Fruit fly (Drosophila melanogaster) whole organism: ENCODE data around the gene CG17197.

Experiments used
- CG8478 ChIP-seq: fragments of >200 bp; optimal IDR thresholded peaks from 2 replicates; lab custom pipeline; 2018; ENCODE audit warnings: inconsistent platforms
- Dll ChIP-seq: fragments of >200 bp; optimal IDR thresholded peaks from 2 replicates; lab custom pipeline; 2017
- pan ChIP-seq: fragments of >200 bp; optimal IDR thresholded peaks from 2 replicates; lab custom pipeline; 2017
- usp ChIP-seq: fragments of >200 bp; optimal IDR thresholded peaks from 2 replicates; lab custom pipeline; 2017; ENCODE audit warnings: missing biosample characterization, missing genetic modification characterization, mixed read lengths

- TF ChIP-seq pan (lab: Kevin White, UChicago) (no peak), usp (no peak), Dll (no peak), CG8478 (no peak)
Measured at dm6 chr3R:25755864-25756507, 19.2 kb downstream of the CG17197 start.
